Fruit fly (Drosophila melanogaster) whole organism, embryonic: Measurements from ENCODE around the gene CG42673.

Experiments used
- CG6854 ChIP-seq: fragments of 200-800 bp; sonication (Bioruptor generic); optimal IDR thresholded peaks from 3 replicates; lab custom pipeline; 2017; ENCODE audit warnings: missing biosample characterization, mild to moderate bottlenecking, missing genetic modification characterization
- Poxn ChIP-seq: fragments of 200-800 bp; sonication (Bioruptor generic); IDR thresholded peaks from 2 replicates; pipeline ENCODE4 v1.3.6; 2022; ENCODE audit warnings: missing biosample characterization, missing genetic modification characterization

DNA sequence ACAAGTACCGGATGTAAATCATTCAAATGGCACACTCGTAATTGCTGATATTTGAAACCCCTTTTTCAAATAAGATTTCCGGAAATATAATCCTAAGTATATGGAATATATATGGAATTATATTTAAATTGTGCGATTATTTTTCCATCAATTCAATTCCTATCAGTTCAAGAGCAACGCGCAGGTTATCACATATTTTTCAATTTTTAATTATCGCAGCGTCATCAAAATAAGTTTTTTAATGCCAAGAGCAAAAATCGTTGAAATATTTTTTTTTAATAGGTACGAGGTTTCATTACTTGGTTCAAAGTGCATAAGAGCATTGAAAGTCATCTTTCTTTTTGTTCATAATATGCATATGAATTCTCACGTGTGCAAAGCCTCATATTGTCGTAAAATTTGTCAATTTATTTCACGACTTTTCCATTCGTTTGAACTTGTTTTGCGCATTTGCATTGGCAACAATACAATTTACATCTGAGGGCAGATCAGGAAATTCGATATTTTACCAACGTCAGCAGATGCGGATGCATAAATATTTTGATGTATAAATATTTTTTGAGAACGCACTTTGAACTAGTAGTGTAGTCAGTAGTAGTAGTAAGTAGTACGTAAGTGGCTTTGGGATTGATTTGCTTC, 48.9 kb upstream of the CG42673 start:
- TF ChIP-seq CG6854 (GFP tag; lab: Kevin White, UChicago) (no peak), Poxn (no peak)
